Worm (Caenorhabditis elegans): ENCODE data around the gene C17C3.11.

Gene C17C3.11

ce11 chrII:5543476-5544144 is 6.0 kb downstream of the C17C3.11 start (continued):
- TF ChIP-seq hmg-11 (tag; optimal IDR thresholded peaks at IDR 0.05), result peak; percentile 98
- TF ChIP-seq nhr-77 (tag; optimal IDR thresholded peaks at IDR 0.05), result peak; percentile 93
- peak; percentile 97 for TF ChIP-seq elt-2 (tag; optimal IDR thresholded peaks at IDR 0.05)
- no peak for TF ChIP-seq mml-1 (tag; optimal IDR thresholded peaks at IDR 0.05)
- peak; percentile 88 for TF ChIP-seq aly-2 (tag; optimal IDR thresholded peaks at IDR 0.05)
- peak; percentile 94 for TF ChIP-seq ceh-28 (tag; optimal IDR thresholded peaks at IDR 0.05)
- TF ChIP-seq R02D3.7 (tag; optimal IDR thresholded peaks at IDR 0.05), result peak; percentile 90
- TF ChIP-seq jun-1 (tag; optimal IDR thresholded peaks at IDR 0.05), result peak; percentile 98
- peak; percentile 29 for TF ChIP-seq mdl-1 (tag; optimal IDR thresholded peaks at IDR 0.05)
- TF ChIP-seq ama-1 (optimal IDR thresholded peaks at IDR 0.05), result peak; percentile 100
- peak; percentile 97 for TF ChIP-seq tbx-2 (tag; optimal IDR thresholded peaks at IDR 0.05)
- no peak for TF ChIP-seq sea-2 (GFP tag; optimal IDR thresholded peaks at IDR 0.05)
- TF ChIP-seq ceh-9 (tag; optimal IDR thresholded peaks at IDR 0.05), result no peak
- TF ChIP-seq lin-39 (tag; optimal IDR thresholded peaks at IDR 0.05), result peak; percentile 97
- peak; percentile 44 for TF ChIP-seq ZK546.5 (tag; optimal IDR thresholded peaks at IDR 0.05)
- TF ChIP-seq egl-27 (tag; optimal IDR thresholded peaks at IDR 0.05), result peak; percentile 71
- peak; percentile 93 for TF ChIP-seq zag-1 (tag; optimal IDR thresholded peaks at IDR 0.05)
- peak; percentile 100 for TF ChIP-seq snpc-4 (tag; optimal IDR thresholded peaks at IDR 0.05)
- TF ChIP-seq nhr-67 (tag; optimal IDR thresholded peaks at IDR 0.05), result peak; percentile 53
- peak; percentile 98 for TF ChIP-seq lsy-12 (tag; optimal IDR thresholded peaks at IDR 0.05)

- no peak for TF ChIP-seq aly-2 (tag; optimal IDR thresholded peaks at IDR 0.05)
- no peak for TF ChIP-seq ceh-9 (tag; optimal IDR thresholded peaks at IDR 0.05)
- peak; percentile 60 for TF ChIP-seq nhr-25 (tag; optimal IDR thresholded peaks at IDR 0.05)
- no peak for TF ChIP-seq fkh-2 (tag; optimal IDR thresholded peaks at IDR 0.05)
- TF ChIP-seq sea-2 (GFP tag; optimal IDR thresholded peaks at IDR 0.05), result no peak
- peak; percentile 26 for TF ChIP-seq lin-15B (tag; optimal IDR thresholded peaks at IDR 0.05)
- peak; percentile 72 for TF ChIP-seq lin-39 (tag; optimal IDR thresholded peaks at IDR 0.05)
- TF ChIP-seq unc-62 (GFP tag; optimal IDR thresholded peaks at IDR 0.05), result peak; percentile 51
- no peak for TF ChIP-seq nhr-67 (tag; optimal IDR thresholded peaks at IDR 0.05)
- peak; percentile 84 for TF ChIP-seq elt-2 (tag; optimal IDR thresholded peaks at IDR 0.05)
- no peak for TF ChIP-seq elt-3 (tag; optimal IDR thresholded peaks at IDR 0.05)
- TF ChIP-seq ztf-11 (tag; optimal IDR thresholded peaks at IDR 0.05), result no peak
- peak; percentile 63 for TF ChIP-seq nhr-43 (tag; optimal IDR thresholded peaks at IDR 0.05; ENCODE audit: poor library complexity, severe bottlenecking)
- peak; percentile 31 for TF ChIP-seq pqm-1 (tag; optimal IDR thresholded peaks at IDR 0.05)
- TF ChIP-seq nfya-1 (tag; optimal IDR thresholded peaks at IDR 0.05; ENCODE audit: insufficient read depth), result peak; percentile 80
- TF ChIP-seq nhr-11 (tag; optimal IDR thresholded peaks at IDR 0.05), result no peak
- peak; percentile 55 for TF ChIP-seq nhr-23 (tag; optimal IDR thresholded peaks at IDR 0.05)
- peak; percentile 60 for TF ChIP-seq egl-5 (tag; optimal IDR thresholded peaks at IDR 0.05)
- TF ChIP-seq skn-1 (tag; optimal IDR thresholded peaks at IDR 0.05), result peak; percentile 57
- no peak for TF ChIP-seq fkh-10 (GFP tag; optimal IDR thresholded peaks at IDR 0.05)
- TF ChIP-seq ceh-28 (tag; optimal IDR thresholded peaks at IDR 0.05), result peak; percentile 58
- TF ChIP-seq jun-1 (tag; optimal IDR thresholded peaks at IDR 0.05), result peak; percentile 41
- TF ChIP-seq eor-1 (tag; optimal IDR thresholded peaks at IDR 0.05), result no peak
- TF ChIP-seq ama-1 (optimal IDR thresholded peaks at IDR 0.05), result peak; percentile 99
- TF ChIP-seq pha-4 (tag; optimal IDR thresholded peaks at IDR 0.05), result peak; percentile 81
- peak; percentile 99 for TF ChIP-seq snpc-4 (tag; optimal IDR thresholded peaks at IDR 0.05)
- TF ChIP-seq mml-1 (tag; optimal IDR thresholded peaks at IDR 0.05), result no peak
Observed at ce11 chrII:5544145-5544515, 6.5 kb downstream of the C17C3.11 start.

ce11 chrII:5544764-5545163 is 7.1 kb downstream of the C17C3.11 start, which contains the start of gene ins-13:
Gene ins-13 (minus strand): TSS chrII:5544864.
- TF ChIP-seq nfya-1 (tag; optimal IDR thresholded peaks at IDR 0.05; ENCODE audit: insufficient read depth) (no peak), unc-39 (tag; optimal IDR thresholded peaks at IDR 0.05) (no peak), pha-4 (tag; optimal IDR thresholded peaks at IDR 0.05) (no peak), nhr-25 (tag; optimal IDR thresholded peaks at IDR 0.05) (no peak), hmg-11 (tag; optimal IDR thresholded peaks at IDR 0.05) (no peak), snpc-4 (tag; optimal IDR thresholded peaks at IDR 0.05) (no peak), lin-39 (tag; optimal IDR thresholded peaks at IDR 0.05) (no peak), skn-1 (tag; optimal IDR thresholded peaks at IDR 0.05) (no peak), egl-5 (tag; optimal IDR thresholded peaks at IDR 0.05) (no peak), nhr-28 (tag; optimal IDR thresholded peaks at IDR 0.05) (no peak), ceh-16 (tag; optimal IDR thresholded peaks at IDR 0.05) (no peak), nhr-23 (tag; optimal IDR thresholded peaks at IDR 0.05) (no peak), ztf-11 (tag; optimal IDR thresholded peaks at IDR 0.05) (no peak), daf-12 (tag; optimal IDR thresholded peaks at IDR 0.05) (no peak), unc-62 (GFP tag; optimal IDR thresholded peaks at IDR 0.05) (no peak), ZK546.5 (tag; optimal IDR thresholded peaks at IDR 0.05) (no peak), nhr-67 (tag; optimal IDR thresholded peaks at IDR 0.05) (no peak)
